Fruit fly (Drosophila melanogaster) whole organism, adult: Measurements from ENCODE around the gene fan.

Experiments
- CG11617 ChIP-seq: fragments of 200-800 bp; sonication (Bioruptor generic); optimal IDR thresholded peaks from 2 replicates; lab custom pipeline; 2017; ENCODE audit warnings: mild to moderate bottlenecking, missing biosample characterization, missing genetic modification reagents, missing genetic modification characterization
- CG12768 ChIP-seq: fragments of 200-800 bp; sonication (Bioruptor generic); optimal IDR thresholded peaks from 2 replicates; lab custom pipeline; 2017; ENCODE audit warnings: missing biosample characterization, missing genetic modification characterization, mild to moderate bottlenecking, moderate library complexity, missing genetic modification reagents
- CG14711 ChIP-seq: fragments of 200-800 bp; sonication (Bioruptor generic); optimal IDR thresholded peaks from 2 replicates; lab custom pipeline; 2018; ENCODE audit warnings: missing biosample characterization, mild to moderate bottlenecking, missing genetic modification characterization, moderate library complexity
- CG1620 ChIP-seq: fragments of 200-800 bp; sonication (Bioruptor generic); optimal IDR thresholded peaks from 2 replicates; lab custom pipeline; 2016; ENCODE audit warnings: missing biosample characterization, missing genetic modification characterization
- CG33017 ChIP-seq: fragments of 200-800 bp; sonication (Bioruptor generic); optimal IDR thresholded peaks from 2 replicates; lab custom pipeline; 2018; ENCODE audit warnings: missing biosample characterization, mild to moderate bottlenecking, missing genetic modification characterization, moderate library complexity
- CG5204 ChIP-seq: fragments of 200-800 bp; sonication (Bioruptor generic); optimal IDR thresholded peaks from 2 replicates; lab custom pipeline; 2016; ENCODE audit warnings: missing biosample characterization, missing genetic modification characterization
- CG7045 ChIP-seq: fragments of 200-800 bp; sonication (Bioruptor generic); optimal IDR thresholded peaks from 2 replicates; lab custom pipeline; 2017; ENCODE audit warnings: missing biosample characterization, mild to moderate bottlenecking, missing genetic modification characterization
- CG7101 ChIP-seq: fragments of 200-800 bp; sonication (Bioruptor generic); optimal IDR thresholded peaks from 2 replicates; lab custom pipeline; 2018; ENCODE audit warnings: missing biosample characterization, mild to moderate bottlenecking, missing genetic modification characterization, moderate library complexity
- Clk ChIP-seq: fragments of 200-800 bp; sonication (Bioruptor generic); optimal IDR thresholded peaks from 2 replicates; lab custom pipeline; 2017; ENCODE audit warnings: missing biosample characterization, missing genetic modification characterization
- Crg-1 ChIP-seq: fragments of 200-800 bp; sonication (Bioruptor generic); optimal IDR thresholded peaks from 2 replicates; lab custom pipeline; 2016; ENCODE audit warnings: missing biosample characterization, missing genetic modification characterization
- Hr96 ChIP-seq: fragments of 200-800 bp; sonication (Bioruptor generic); optimal IDR thresholded peaks from 2 replicates; lab custom pipeline; 2016; ENCODE audit warnings: missing biosample characterization, missing genetic modification characterization
- Mnt ChIP-seq: fragments of 200-800 bp; sonication (Bioruptor generic); optimal IDR thresholded peaks from 2 replicates; lab custom pipeline; 2016; ENCODE audit warnings: missing biosample characterization, mild to moderate bottlenecking, missing genetic modification characterization
- bab1 ChIP-seq: fragments of 200-800 bp; sonication (Bioruptor generic); optimal IDR thresholded peaks from 3 replicates; lab custom pipeline; 2019; ENCODE audit warnings: missing biosample characterization, mild to moderate bottlenecking, missing genetic modification characterization, moderate library complexity
- cic ChIP-seq: fragments of 200-800 bp; sonication (Bioruptor generic); optimal IDR thresholded peaks from 2 replicates; lab custom pipeline; 2017; ENCODE audit warnings: missing biosample characterization, mild to moderate bottlenecking, missing genetic modification characterization, moderate library complexity
- cnc ChIP-seq, 2 experiments: fragments of >200 bp; optimal IDR thresholded peaks; 2 replicates each; lab custom pipeline; 2017
- kay ChIP-seq: fragments of 200-800 bp; sonication (Bioruptor generic); peaks from one replicate; lab custom pipeline; 2016; ENCODE audit warnings: missing biosample characterization, missing genetic modification characterization, borderline replicate concordance
- ovo ChIP-seq: fragments of 200-800 bp; sonication (Bioruptor generic); optimal IDR thresholded peaks from 2 replicates; lab custom pipeline; 2016; ENCODE audit warnings: missing biosample characterization, missing genetic modification characterization
- pad ChIP-seq: fragments of 200-800 bp; sonication (Bioruptor generic); optimal IDR thresholded peaks from 3 replicates; lab custom pipeline; 2017; ENCODE audit warnings: missing biosample characterization, missing genetic modification characterization, mild to moderate bottlenecking, moderate library complexity, missing genetic modification reagents
- tj ChIP-seq: fragments of 200-800 bp; sonication (Bioruptor generic); optimal IDR thresholded peaks from 3 replicates; lab custom pipeline; 2017; ENCODE audit warnings: missing biosample characterization, mild to moderate bottlenecking, missing genetic modification characterization, moderate library complexity
- toe ChIP-seq: fragments of 200-800 bp; sonication (Bioruptor generic); optimal IDR thresholded peaks from 2 replicates; lab custom pipeline; 2016; ENCODE audit warnings: missing biosample characterization, missing genetic modification characterization

Gene fan

dm6 chr3L:8154544-8154943 lies 45.6 kb downstream of the fan start:
- no peak for TF ChIP-seq kay
- TF ChIP-seq ovo (GFP tag; lab: Kevin White, UChicago), result no peak
- no peak for TF ChIP-seq CG14711 (tag; lab: Kevin White, UChicago)
- TF ChIP-seq tj (GFP tag; lab: Kevin White, UChicago), result peak; percentile 76
- no peak for TF ChIP-seq bab1 (GFP tag; lab: Kevin White, UChicago)

- no peak for TF ChIP-seq Clk
- TF ChIP-seq cic (GFP tag; lab: Kevin White, UChicago), result no peak
- no peak for TF ChIP-seq Crg-1 (GFP tag; lab: Kevin White, UChicago)
- TF ChIP-seq CG7101, result no peak
- no peak for TF ChIP-seq cnc (optimal IDR thresholded peaks at IDR 0.05; lab: Kevin White, UChicago)
- TF ChIP-seq toe (GFP tag; lab: Kevin White, UChicago), result no peak
- no peak for TF ChIP-seq CG14711 (tag; lab: Kevin White, UChicago)
- no peak for TF ChIP-seq bab1 (GFP tag; lab: Kevin White, UChicago)
- TF ChIP-seq CG1620 (GFP tag; lab: Kevin White, UChicago), result no peak
- no peak for TF ChIP-seq Hr96 (GFP tag; lab: Kevin White, UChicago)
- no peak for TF ChIP-seq pad (GFP tag; lab: Kevin White, UChicago)
- no peak for TF ChIP-seq CG7045 (GFP tag; lab: Kevin White, UChicago)
- no peak for TF ChIP-seq kay
- no peak for TF ChIP-seq CG11617 (GFP tag; lab: Kevin White, UChicago)
- TF ChIP-seq Mnt, result no peak
- TF ChIP-seq CG33017 (tag; lab: Kevin White, UChicago), result no peak
- TF ChIP-seq CG5204 (GFP tag; lab: Kevin White, UChicago), result no peak
- no peak for TF ChIP-seq tj (GFP tag; lab: Kevin White, UChicago)
- no peak for TF ChIP-seq CG12768 (GFP tag; lab: Kevin White, UChicago)
Observed at dm6 chr3L:8155324-8155723, 46.4 kb downstream of the fan start.

- TF ChIP-seq bab1 (GFP tag; lab: Kevin White, UChicago) (no peak), Mnt (no peak), CG5204 (GFP tag; lab: Kevin White, UChicago) (no peak), CG12768 (GFP tag; lab: Kevin White, UChicago) (no peak), tj (GFP tag; lab: Kevin White, UChicago) (no peak), CG11617 (GFP tag; lab: Kevin White, UChicago) (no peak), Hr96 (GFP tag; lab: Kevin White, UChicago) (no peak), cnc (optimal IDR thresholded peaks at IDR 0.05; lab: Kevin White, UChicago) (no peak), toe (GFP tag; lab: Kevin White, UChicago) (no peak), ovo (GFP tag; lab: Kevin White, UChicago) (no peak), pad (GFP tag; lab: Kevin White, UChicago) (no peak), CG7045 (GFP tag; lab: Kevin White, UChicago) (no peak), CG7101 (no peak)
Observed at dm6 chr3L:8156199-8156598, 47.3 kb downstream of the fan start.

dm6 chr3L:8157079-8157478 lies 48.1 kb downstream of the fan start:
- TF ChIP-seq tj (GFP tag; lab: Kevin White, UChicago) (no peak), Hr96 (GFP tag; lab: Kevin White, UChicago) (no peak), ovo (GFP tag; lab: Kevin White, UChicago) (no peak), CG5204 (GFP tag; lab: Kevin White, UChicago) (no peak), toe (GFP tag; lab: Kevin White, UChicago) (no peak), CG12768 (GFP tag; lab: Kevin White, UChicago) (no peak), pad (GFP tag; lab: Kevin White, UChicago) (no peak), CG7045 (GFP tag; lab: Kevin White, UChicago) (no peak), CG14711 (tag; lab: Kevin White, UChicago) (no peak)

- no peak for TF ChIP-seq CG33017 (tag; lab: Kevin White, UChicago)
- peak; percentile 76 for TF ChIP-seq kay
- TF ChIP-seq tj (GFP tag; lab: Kevin White, UChicago), result peak; percentile 99
- TF ChIP-seq bab1 (GFP tag; lab: Kevin White, UChicago), result peak; percentile 49
- TF ChIP-seq Clk, result no peak
- no peak for TF ChIP-seq Crg-1 (GFP tag; lab: Kevin White, UChicago)
- TF ChIP-seq Hr96 (GFP tag; lab: Kevin White, UChicago), result no peak
- no peak for TF ChIP-seq cnc (optimal IDR thresholded peaks at IDR 0.05; lab: Kevin White, UChicago)
Observed at dm6 chr3L:8158715-8159380, 49.9 kb downstream of the fan start, which contains the start of gene CG42445. TSS of gene CG42445 (minus strand) at chr3L:8158900.
